Fruit fly (Drosophila melanogaster) whole organism: Measurements from ENCODE around the gene CG32638.
A peak's percentile ranks its signal among the peaks of the same experiment; 100 is the strongest.

ENCODE experiments used
- CG8478 ChIP-seq: fragments of >200 bp; optimal IDR thresholded peaks from 2 replicates; lab custom pipeline; 2018; ENCODE audit warnings: inconsistent platforms
- Dll ChIP-seq: fragments of >200 bp; optimal IDR thresholded peaks from 2 replicates; lab custom pipeline; 2017
- EcR ChIP-seq, 2 experiments: fragments of >200 bp; optimal IDR thresholded peaks; 2 replicates each; lab custom pipeline; 2017; ENCODE audit warnings: missing biosample characterization in 2 of 2, missing genetic modification characterization in 2 of 2, missing genetic modification reagents in 2 of 2
- pan ChIP-seq: fragments of >200 bp; optimal IDR thresholded peaks from 2 replicates; lab custom pipeline; 2017
- psq ChIP-seq: fragments of >200 bp; optimal IDR thresholded peaks from 2 replicates; lab custom pipeline; 2017
- usp ChIP-seq: fragments of >200 bp; optimal IDR thresholded peaks from 2 replicates; lab custom pipeline; 2017; ENCODE audit warnings: missing biosample characterization, missing genetic modification characterization, mixed read lengths

CG32638 gene

dm6 chrX:13108144-13108824 is 20.3 kb downstream of the CG32638 start, which contains the start of gene Fer3HCH:
Fer3HCH (minus strand) TSS chrX:13108194.
- TF ChIP-seq CG8478 (lab: Kevin White, UChicago) (no peak), pan (lab: Kevin White, UChicago) (no peak), psq (no peak), EcR (GFP tag; optimal IDR thresholded peaks at IDR 0.05; lab: Kevin White, UChicago) (no peak), Dll (no peak), usp (GFP tag; lab: Kevin White, UChicago) (no peak)

dm6 chrX:13105220-13105619 is 23.4 kb downstream of the CG32638 start:
- no peak for TF ChIP-seq psq
- no peak for TF ChIP-seq CG8478 (lab: Kevin White, UChicago)
- no peak for TF ChIP-seq usp (GFP tag; lab: Kevin White, UChicago)
- no peak for TF ChIP-seq EcR (GFP tag; optimal IDR thresholded peaks at IDR 0.05; lab: Kevin White, UChicago)
- TF ChIP-seq Dll = no peak
- no peak for TF ChIP-seq pan (lab: Kevin White, UChicago)

- TF ChIP-seq pan (lab: Kevin White, UChicago) = no peak
- no peak for TF ChIP-seq psq
- no peak for TF ChIP-seq EcR (GFP tag; optimal IDR thresholded peaks at IDR 0.05; lab: Kevin White, UChicago)
- no peak for TF ChIP-seq Dll
- no peak for TF ChIP-seq CG8478 (lab: Kevin White, UChicago)
- TF ChIP-seq usp (GFP tag; lab: Kevin White, UChicago) = no peak
These were observed 24.0 kb downstream of the CG32638 start for dm6 chrX:13104571-13104970.

dm6 chrX:13101817-13102216 is 26.8 kb downstream of the CG32638 start:
- no peak for TF ChIP-seq EcR (GFP tag; optimal IDR thresholded peaks at IDR 0.05; lab: Kevin White, UChicago)
- no peak for TF ChIP-seq Dll
- TF ChIP-seq pan (lab: Kevin White, UChicago) = no peak
- TF ChIP-seq usp (GFP tag; lab: Kevin White, UChicago) = no peak
- TF ChIP-seq CG8478 (lab: Kevin White, UChicago) = no peak
- TF ChIP-seq psq = no peak

dm6 chrX:13099919-13100318 is 28.7 kb downstream of the CG32638 start:
- TF ChIP-seq EcR (GFP tag; optimal IDR thresholded peaks at IDR 0.05; lab: Kevin White, UChicago) = no peak
- TF ChIP-seq pan (lab: Kevin White, UChicago) = no peak
- TF ChIP-seq usp (GFP tag; lab: Kevin White, UChicago) = no peak
- TF ChIP-seq Dll = no peak
- TF ChIP-seq CG8478 (lab: Kevin White, UChicago) = no peak
- no peak for TF ChIP-seq psq

- no peak for TF ChIP-seq CG8478 (lab: Kevin White, UChicago)
These were observed 34.4 kb downstream of the CG32638 start, which contains the start of gene CG2200 for dm6 chrX:13094085-13094764. CG2200 (plus strand) TSS chrX:13094299.

dm6 chrX:13091859-13092258 is 36.7 kb downstream of the CG32638 start:
- TF ChIP-seq Dll = no peak
- TF ChIP-seq CG8478 (lab: Kevin White, UChicago) = no peak
- no peak for TF ChIP-seq psq
- TF ChIP-seq pan (lab: Kevin White, UChicago) = no peak
- no peak for TF ChIP-seq EcR (GFP tag; optimal IDR thresholded peaks at IDR 0.05; lab: Kevin White, UChicago)
- TF ChIP-seq usp (GFP tag; lab: Kevin White, UChicago) = no peak

- TF ChIP-seq Dll (no peak), CG8478 (lab: Kevin White, UChicago) (no peak), usp (GFP tag; lab: Kevin White, UChicago) (no peak), psq (no peak), pan (lab: Kevin White, UChicago) (no peak), EcR (GFP tag; optimal IDR thresholded peaks at IDR 0.05; lab: Kevin White, UChicago) (no peak)
These were observed 37.8 kb downstream of the CG32638 start, which contains the start of gene lic for dm6 chrX:13090656-13091261. lic (plus strand) TSS chrX:13091145.

dm6 chrX:13089920-13090655 is 38.5 kb downstream of the CG32638 start, which contains the start of gene hep:
hep (minus strand) TSS chrX:13090434.
- TF ChIP-seq CG8478 (lab: Kevin White, UChicago) (peak; percentile 66), Dll (peak; percentile 45), psq (no peak), usp (GFP tag; lab: Kevin White, UChicago) (no peak), pan (lab: Kevin White, UChicago) (no peak)

dm6 chrX:13089375-13089774 is 39.2 kb downstream of the CG32638 start:
- TF ChIP-seq CG8478 (lab: Kevin White, UChicago) = no peak
- no peak for TF ChIP-seq pan (lab: Kevin White, UChicago)
- TF ChIP-seq Dll = no peak
- TF ChIP-seq EcR (GFP tag; optimal IDR thresholded peaks at IDR 0.05; lab: Kevin White, UChicago) = no peak
- TF ChIP-seq usp (GFP tag; lab: Kevin White, UChicago) = no peak
- TF ChIP-seq psq = no peak

dm6 chrX:13088025-13088805 is 40.4 kb downstream of the CG32638 start:
- TF ChIP-seq psq = no peak
- TF ChIP-seq usp (GFP tag; lab: Kevin White, UChicago) = no peak
- TF ChIP-seq pan (lab: Kevin White, UChicago) = no peak
- no peak for TF ChIP-seq CG8478 (lab: Kevin White, UChicago)
- no peak for TF ChIP-seq Dll
- TF ChIP-seq EcR (GFP tag; optimal IDR thresholded peaks at IDR 0.05; lab: Kevin White, UChicago) = no peak
